Worm (Caenorhabditis elegans) whole organism, L4/young adult: ENCODE results near the gene spp-9.

Source experiments
- W03F9.2 ChIP-seq: fragments of 150-350 bp; optimal IDR thresholded peaks from 2 replicates; lab custom pipeline; 2014; ENCODE audit warnings: missing biosample characterization, missing genetic modification characterization
- him-1 ChIP-seq: sonication (generic microtip); optimal IDR thresholded peaks from 2 replicates; lab custom pipeline; 2016; ENCODE audit warnings: missing genotype, missing genetic modification reagents, missing genetic modification characterization, missing compliant biosample characterization

ce11 chrX:11511231-11511630, 23.6 kb downstream of the spp-9 start, which contains the start of gene ccdc-149:
- TF ChIP-seq him-1 (tag; lab: Kevin White, UChicago), result no peak
- no peak for TF ChIP-seq W03F9.2 (tag; lab: Kevin White, UChicago)
